Fruit fly (Drosophila melanogaster) whole organism, wandering third instar larva: Measurements from ENCODE around the gene CG11714.

Experiments used
- CG9705 ChIP-seq: fragments of 200-800 bp; sonication (Bioruptor generic); optimal IDR thresholded peaks from 2 replicates; lab custom pipeline; 2018; ENCODE audit warnings: missing biosample characterization, mild to moderate bottlenecking, missing genetic modification characterization
- CrebA ChIP-seq: fragments of 200-800 bp; sonication (Bioruptor generic); optimal IDR thresholded peaks from 2 replicates; lab custom pipeline; 2016; ENCODE audit warnings: missing biosample characterization, mild to moderate bottlenecking, missing genetic modification characterization, borderline replicate concordance
- HLH106 ChIP-seq: fragments of 200-800 bp; optimal IDR thresholded peaks from 3 replicates; lab custom pipeline; 2019; ENCODE audit warnings: missing biosample characterization, mild to moderate bottlenecking, missing genetic modification characterization, moderate library complexity
- Jra ChIP-seq: sonication (Bioruptor generic); optimal IDR thresholded peaks from 2 replicates; lab custom pipeline; 2016; ENCODE audit warnings: missing biosample characterization, missing genetic modification characterization
- Myc ChIP-seq: fragments of >200 bp; optimal IDR thresholded peaks from 2 replicates; lab custom pipeline; 2017
- brk ChIP-seq: fragments of 200-800 bp; sonication (Bioruptor generic); optimal IDR thresholded peaks from 2 replicates; lab custom pipeline; 2016; ENCODE audit warnings: missing biosample characterization, mild to moderate bottlenecking, missing genetic modification characterization
- dl ChIP-seq, 2 experiments: fragments of 175-275, 200-275 bp in 1 of 2; fragments of 200-275 bp in 1 of 2; sonication (Bioruptor generic); optimal IDR thresholded peaks; lab custom pipeline; 2018; ENCODE audit warnings: mild to moderate bottlenecking in 2 of 2, missing biosample characterization in 2 of 2, missing genetic modification characterization in 2 of 2, moderate library complexity in 2 of 2; ENCODE audit not compliant: partially characterized antibody in 2 of 2, insufficient read depth in 1 of 2
- foxo ChIP-seq, 2 experiments: fragments of 200-800 bp; sonication (Bioruptor generic); optimal IDR thresholded peaks; 2 replicates in 1 of 2; 3 replicates in 1 of 2; lab custom pipeline; 2016 to 2017; ENCODE audit warnings: missing biosample characterization in 2 of 2, missing genetic modification characterization in 2 of 2
- fru ChIP-seq: fragments of 200-800 bp; sonication (Bioruptor generic); optimal IDR thresholded peaks from 3 replicates; lab custom pipeline; 2016; ENCODE audit warnings: missing biosample characterization, mild to moderate bottlenecking, missing genetic modification characterization
- rgr ChIP-seq: fragments of 200-800 bp; sonication (Bioruptor generic); optimal IDR thresholded peaks from 3 replicates; lab custom pipeline; 2016; ENCODE audit warnings: missing biosample characterization, mild to moderate bottlenecking, missing genetic modification characterization
- sv ChIP-seq: fragments of 200-800 bp; sonication (Bioruptor generic); optimal IDR thresholded peaks from 3 replicates; lab custom pipeline; 2016; ENCODE audit warnings: missing biosample characterization, missing genetic modification characterization
- usp ChIP-seq: fragments of >200 bp; optimal IDR thresholded peaks from 2 replicates; lab custom pipeline; 2017; ENCODE audit warnings: missing biosample characterization, missing genetic modification characterization

dm6 chr3L:11531300-11531699 lies 8.8 kb upstream of the CG11714 start:
- TF ChIP-seq Jra, result no peak
- no peak for TF ChIP-seq CrebA (GFP tag; lab: Kevin White, UChicago)
- no peak for TF ChIP-seq rgr
- TF ChIP-seq usp (GFP tag; lab: Kevin White, UChicago), result no peak
- TF ChIP-seq CG9705 (GFP tag; lab: Kevin White, UChicago), result no peak
- no peak for TF ChIP-seq sv (GFP tag; lab: Kevin White, UChicago)
- no peak for TF ChIP-seq dl (GFP tag; optimal IDR thresholded peaks at IDR 0.05; lab: Kevin White, UChicago; ENCODE audit: insufficient read depth in 1 of 2, partially characterized antibody in 2 of 2)
- TF ChIP-seq fru (GFP tag; lab: Kevin White, UChicago), result peak; percentile 62
- TF ChIP-seq HLH106, result no peak
- TF ChIP-seq brk, result no peak
- TF ChIP-seq Myc, result no peak
- TF ChIP-seq foxo (GFP tag; optimal IDR thresholded peaks at IDR 0.05; lab: Kevin White, UChicago), result no peak
